Worm (Caenorhabditis elegans) whole organism, L4/young adult: ENCODE measurements around the gene srsx-35.

ENCODE experiments used
- W03F9.2 ChIP-seq: fragments of 150-350 bp; optimal IDR thresholded peaks from 2 replicates; lab custom pipeline; 2014; ENCODE audit warnings: missing biosample characterization, missing genetic modification characterization
- dao-5 ChIP-seq: sonication (generic microtip); optimal IDR thresholded peaks from 2 replicates; lab custom pipeline; 2016; ENCODE audit warnings: missing genotype, missing genetic modification characterization, moderate library complexity, missing compliant biosample characterization
- him-1 ChIP-seq: sonication (generic microtip); optimal IDR thresholded peaks from 2 replicates; lab custom pipeline; 2016; ENCODE audit warnings: missing genotype, missing genetic modification reagents, missing genetic modification characterization, missing compliant biosample characterization

DNA sequence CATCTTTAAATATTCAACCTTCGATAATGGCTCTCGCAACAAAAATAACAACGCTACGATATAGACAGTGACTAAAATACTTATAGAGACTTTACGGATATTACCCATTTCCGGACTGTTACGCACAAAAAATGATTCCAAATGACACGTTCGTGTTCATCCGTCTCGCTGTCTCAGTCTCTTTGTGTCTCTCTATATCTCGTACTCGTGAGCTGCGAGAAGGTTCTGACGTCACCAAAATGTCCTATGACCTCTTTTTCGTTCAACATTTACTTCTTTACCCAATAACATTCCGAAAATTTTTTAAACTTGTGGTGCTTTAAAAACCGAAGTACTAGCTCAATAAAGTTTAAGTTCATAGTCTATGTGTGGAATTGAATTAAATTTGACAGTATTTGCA, 28.9 kb downstream of the srsx-35 start:
- TF ChIP-seq him-1 (tag; lab: Kevin White, UChicago) (no peak), dao-5 (tag; lab: Kevin White, UChicago) (no peak), W03F9.2 (tag; lab: Kevin White, UChicago) (no peak)
